Fruit fly (Drosophila melanogaster) whole organism, embryonic: ENCODE data around the gene Cyp310a1.
A peak's percentile ranks its signal among the peaks of the same experiment; 100 is the strongest.

Experiments used
- Atf3 ChIP-seq: fragments of 200-800 bp; sonication (Bioruptor generic); optimal IDR thresholded peaks from 3 replicates; lab custom pipeline; 2016; ENCODE audit warnings: missing biosample characterization, missing genetic modification characterization
- CG10267 ChIP-seq: fragments of 200-800 bp; sonication (Bioruptor generic); optimal IDR thresholded peaks from 2 replicates; lab custom pipeline; 2018; ENCODE audit warnings: missing biosample characterization, mild to moderate bottlenecking, missing genetic modification characterization, moderate library complexity
- CG10462 ChIP-seq: fragments of 200-800 bp; sonication (Bioruptor generic); optimal IDR thresholded peaks from 2 replicates; lab custom pipeline; 2016; ENCODE audit warnings: missing biosample characterization, missing genetic modification characterization
- CG10565 ChIP-seq: fragments of 200-800 bp; sonication (Bioruptor generic); optimal IDR thresholded peaks from 3 replicates; lab custom pipeline; 2016; ENCODE audit warnings: missing biosample characterization, mild to moderate bottlenecking, missing genetic modification characterization
- CG10979 ChIP-seq: fragments of 200-800 bp; sonication (Bioruptor generic); optimal IDR thresholded peaks from 2 replicates; lab custom pipeline; 2018; ENCODE audit warnings: missing biosample characterization, mild to moderate bottlenecking, missing genetic modification characterization, moderate library complexity
- CG12071 ChIP-seq: fragments of 200-800 bp; sonication (Bioruptor generic); optimal IDR thresholded peaks from 3 replicates; lab custom pipeline; 2018; ENCODE audit warnings: missing biosample characterization, mild to moderate bottlenecking, missing genetic modification characterization
- CG12299 ChIP-seq: fragments of 200-800 bp; sonication (Bioruptor generic); optimal IDR thresholded peaks from 2 replicates; lab custom pipeline; 2018; ENCODE audit warnings: missing biosample characterization, mild to moderate bottlenecking, missing genetic modification characterization
- CG14050 ChIP-seq: fragments of 200-800 bp; sonication (Bioruptor generic); IDR thresholded peaks from 3 replicates; pipeline ENCODE4 v1.3.6; 2022; ENCODE audit warnings: missing biosample characterization, missing genetic modification characterization
- CG1602 ChIP-seq: fragments of 200-800 bp; sonication (Bioruptor generic); optimal IDR thresholded peaks from 3 replicates; lab custom pipeline; 2016; ENCODE audit warnings: missing biosample characterization, missing genetic modification characterization
- CG17186 ChIP-seq: fragments of 200-800 bp; sonication (Bioruptor generic); optimal IDR thresholded peaks from 3 replicates; lab custom pipeline; 2017; ENCODE audit warnings: missing biosample characterization, missing genetic modification reagents, missing genetic modification characterization
- CG17361 ChIP-seq: fragments of 200-800 bp; sonication (Bioruptor generic); IDR thresholded peaks from 3 replicates; pipeline ENCODE4 v1.3.6; 2022; ENCODE audit warnings: missing biosample characterization, missing genetic modification characterization
- CG18619 ChIP-seq: fragments of 200-800 bp; sonication (Bioruptor generic); optimal IDR thresholded peaks from 3 replicates; lab custom pipeline; 2017; ENCODE audit warnings: missing biosample characterization, mild to moderate bottlenecking, missing genetic modification characterization
- CG3847 ChIP-seq: fragments of 200-800 bp; sonication (Bioruptor generic); IDR thresholded peaks from 2 replicates; pipeline ENCODE4 v1.3.6; 2022; ENCODE audit warnings: missing biosample characterization, missing genetic modification characterization
- CG4360 ChIP-seq: fragments of 200-800 bp; sonication (Bioruptor generic); IDR thresholded peaks from 2 replicates; pipeline ENCODE4 v1.3.6; 2022; ENCODE audit warnings: missing biosample characterization, missing genetic modification characterization
- CG6272 ChIP-seq: fragments of 200-800 bp; sonication (Bioruptor generic); IDR thresholded peaks from 2 replicates; pipeline ENCODE4 v1.3.6; 2022; ENCODE audit warnings: missing biosample characterization, missing genetic modification characterization
- CG7372 ChIP-seq: fragments of 200-800 bp; sonication (Bioruptor generic); IDR thresholded peaks from 2 replicates; pipeline ENCODE4 v1.3.6; 2022; ENCODE audit warnings: missing biosample characterization, missing genetic modification characterization
- CG7745 ChIP-seq: fragments of 200-800 bp; sonication (Bioruptor generic); optimal IDR thresholded peaks from 2 replicates; lab custom pipeline; 2018; ENCODE audit warnings: missing biosample characterization, mild to moderate bottlenecking, missing genetic modification characterization, moderate library complexity
- CG7786 ChIP-seq: fragments of 200-800 bp; sonication (Bioruptor generic); optimal IDR thresholded peaks from 2 replicates; lab custom pipeline; 2016; ENCODE audit warnings: missing biosample characterization, missing genetic modification characterization
- CG7839 ChIP-seq: fragments of 200-800 bp; sonication (Bioruptor generic); optimal IDR thresholded peaks from 3 replicates; lab custom pipeline; 2018; ENCODE audit warnings: missing biosample characterization, mild to moderate bottlenecking, missing genetic modification characterization, moderate library complexity
- CG8290 ChIP-seq, 3 experiments: fragments of 200-800 bp; sonication (Bioruptor generic); optimal IDR thresholded peaks; 2 replicates each; lab custom pipeline; 2016 to 2019; ENCODE audit warnings: missing biosample characterization in 3 of 3, missing genetic modification characterization in 3 of 3, mild to moderate bottlenecking in 2 of 3, moderate library complexity in 1 of 3
- CG9797 ChIP-seq: fragments of 200-800 bp; sonication (Bioruptor generic); optimal IDR thresholded peaks from 3 replicates; lab custom pipeline; 2018; ENCODE audit warnings: missing biosample characterization, mild to moderate bottlenecking, missing genetic modification characterization
- CHES-1-like ChIP-seq: fragments of 200-800 bp; sonication (Bioruptor generic); optimal IDR thresholded peaks from 2 replicates; lab custom pipeline; 2016; ENCODE audit warnings: missing biosample characterization, missing genetic modification characterization
- Fer1 ChIP-seq: fragments of 200-800 bp; sonication (Bioruptor generic); optimal IDR thresholded peaks from 2 replicates; lab custom pipeline; 2017; ENCODE audit warnings: missing biosample characterization, mild to moderate bottlenecking, missing genetic modification characterization
- HmgZ ChIP-seq: fragments of 200-800 bp; sonication (Bioruptor generic); optimal IDR thresholded peaks from 2 replicates; lab custom pipeline; 2018; ENCODE audit warnings: missing biosample characterization, mild to moderate bottlenecking, missing genetic modification characterization
- Lpt ChIP-seq: fragments of >200 bp; optimal IDR thresholded peaks from 2 replicates; lab custom pipeline; 2018; ENCODE audit warnings: missing biosample characterization, missing genetic modification characterization
- Med ChIP-seq: fragments of 200-800 bp; sonication (Bioruptor generic); peaks from one replicate; lab custom pipeline; 2016; ENCODE audit warnings: missing biosample characterization, missing genetic modification characterization, mild to moderate bottlenecking, inconsistent platforms, moderate library complexity
- Optix ChIP-seq: fragments of 200-800 bp; sonication (Bioruptor generic); IDR thresholded peaks from 3 replicates; pipeline ENCODE4 v1.3.6; 2022; ENCODE audit warnings: missing biosample characterization, missing genetic modification characterization
- Poxn ChIP-seq: fragments of 200-800 bp; sonication (Bioruptor generic); IDR thresholded peaks from 2 replicates; pipeline ENCODE4 v1.3.6; 2022; ENCODE audit warnings: missing biosample characterization, missing genetic modification characterization
- Rfx ChIP-seq: fragments of 200-800 bp; sonication (Bioruptor generic); IDR thresholded peaks from 2 replicates; pipeline ENCODE4 v1.3.6; 2022; ENCODE audit warnings: missing biosample characterization, missing genetic modification characterization
- Sin3A ChIP-seq: fragments of >200 bp; optimal IDR thresholded peaks from 2 replicates; lab custom pipeline; 2018
- bab2 ChIP-seq: fragments of 200-800 bp; sonication (Bioruptor generic); optimal IDR thresholded peaks from 2 replicates; lab custom pipeline; 2016; ENCODE audit warnings: missing biosample characterization, missing genetic modification characterization
- cato ChIP-seq: fragments of 200-800 bp; sonication (Bioruptor generic); optimal IDR thresholded peaks from 2 replicates; lab custom pipeline; 2016; ENCODE audit warnings: missing biosample characterization, missing genetic modification characterization, borderline replicate concordance
- chn ChIP-seq: fragments of 200-800 bp; sonication (Bioruptor generic); optimal IDR thresholded peaks from 2 replicates; lab custom pipeline; 2016; ENCODE audit warnings: missing biosample characterization, missing genetic modification characterization
- dmrt11E ChIP-seq: fragments of 200-800 bp; sonication (Bioruptor generic); optimal IDR thresholded peaks from 3 replicates; lab custom pipeline; 2018; ENCODE audit warnings: missing biosample characterization, mild to moderate bottlenecking, missing genetic modification characterization, moderate library complexity
- inv ChIP-seq: fragments of 200-800 bp; sonication (Bioruptor generic); IDR thresholded peaks from 2 replicates; pipeline ENCODE4 v1.3.6; 2022; ENCODE audit warnings: missing biosample characterization, missing genetic modification characterization; ENCODE audit not compliant: partially characterized antibody
- ken ChIP-seq: fragments of 200-800 bp; sonication (Bioruptor generic); IDR thresholded peaks from 3 replicates; pipeline ENCODE4 v1.3.6; 2022; ENCODE audit warnings: missing biosample characterization, missing genetic modification characterization
- nau ChIP-seq: fragments of 200-800 bp; sonication (Bioruptor generic); optimal IDR thresholded peaks from 3 replicates; lab custom pipeline; 2017; ENCODE audit warnings: missing biosample characterization, mild to moderate bottlenecking, missing genetic modification characterization, missing genetic modification reagents
- nerfin-1 ChIP-seq: fragments of 200-800 bp; sonication (Bioruptor generic); optimal IDR thresholded peaks from 3 replicates; lab custom pipeline; 2019; ENCODE audit warnings: missing biosample characterization, mild to moderate bottlenecking, missing genetic modification characterization, moderate library complexity
- nmo ChIP-seq: fragments of 200-800 bp; sonication (Bioruptor generic); optimal IDR thresholded peaks from 2 replicates; lab custom pipeline; 2018; ENCODE audit warnings: missing biosample characterization, mild to moderate bottlenecking, missing genetic modification characterization, moderate library complexity
- phol ChIP-seq: fragments of 200-800 bp; sonication (Bioruptor generic); optimal IDR thresholded peaks from 3 replicates; lab custom pipeline; 2018; ENCODE audit warnings: missing biosample characterization, mild to moderate bottlenecking, missing genetic modification characterization, moderate library complexity
- pum ChIP-seq: fragments of 200-800 bp; sonication (Bioruptor generic); optimal IDR thresholded peaks from 2 replicates; lab custom pipeline; 2016; ENCODE audit warnings: missing biosample characterization, missing genetic modification characterization
- pzg ChIP-seq: fragments of 200-800 bp; sonication (Bioruptor generic); optimal IDR thresholded peaks from 3 replicates; lab custom pipeline; 2018; ENCODE audit warnings: missing biosample characterization, mild to moderate bottlenecking, missing genetic modification characterization, moderate library complexity
- sim ChIP-seq: fragments of 200-800 bp; sonication (Bioruptor generic); IDR thresholded peaks from 2 replicates; pipeline ENCODE4 v1.3.6; 2022; ENCODE audit warnings: missing biosample characterization, missing genetic modification characterization
- slp2 ChIP-seq: fragments of 200-800 bp; sonication (Bioruptor generic); optimal IDR thresholded peaks from 2 replicates; lab custom pipeline; 2016; ENCODE audit warnings: missing biosample characterization, missing genetic modification characterization
- sug ChIP-seq: fragments of 200-800 bp; optimal IDR thresholded peaks from 2 replicates; lab custom pipeline; 2019; ENCODE audit warnings: missing biosample characterization, mild to moderate bottlenecking, missing genetic modification characterization, moderate library complexity
- tin ChIP-seq: fragments of 200-800 bp; sonication (Bioruptor generic); optimal IDR thresholded peaks from 3 replicates; lab custom pipeline; 2016; ENCODE audit warnings: missing biosample characterization, missing genetic modification characterization
- trem ChIP-seq: fragments of 200-800 bp; optimal IDR thresholded peaks from 3 replicates; lab custom pipeline; 2019; ENCODE audit warnings: missing biosample characterization, mild to moderate bottlenecking, missing genetic modification characterization, moderate library complexity
- usp ChIP-seq: fragments of >200 bp; optimal IDR thresholded peaks from 2 replicates; lab custom pipeline; 2017; ENCODE audit warnings: missing biosample characterization, missing genetic modification characterization
- z ChIP-seq: fragments of 200-800 bp; sonication (Bioruptor generic); IDR thresholded peaks from 3 replicates; pipeline ENCODE4 v1.3.6; 2022; ENCODE audit warnings: missing biosample characterization, missing genetic modification characterization

Cyp310a1 gene

DNA sequence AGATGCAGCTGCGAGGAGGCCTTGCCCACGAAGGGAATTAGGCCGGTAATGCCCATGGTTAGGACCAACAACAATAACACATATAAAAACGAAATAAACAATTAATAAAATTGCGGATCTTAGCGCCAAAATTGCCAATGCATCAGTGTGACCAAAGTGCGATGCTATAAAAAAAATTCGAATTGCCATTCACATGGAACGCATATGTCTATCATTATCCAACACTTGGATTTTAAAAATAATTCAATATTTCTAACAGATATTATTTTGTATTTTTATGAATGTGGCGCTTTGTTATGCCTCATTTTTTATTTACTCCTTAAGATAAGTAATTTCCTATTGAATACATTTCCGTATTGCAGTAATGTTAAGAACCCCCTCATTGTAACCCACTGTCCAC, 29.1 kb upstream of the Cyp310a1 start, which contains the start of gene tos (continued):
- TF ChIP-seq CHES-1-like (GFP tag; lab: Kevin White, UChicago) (no peak), inv (GFP tag; lab: Robert Waterston, UW) (no peak), nmo (GFP tag; lab: Kevin White, UChicago) (peak; percentile 24), sug (tag; lab: Kevin White, UChicago) (no peak), CG7745 (tag; lab: Kevin White, UChicago) (no peak), CG9797 (GFP tag; lab: Kevin White, UChicago) (peak; percentile 60), phol (peak; percentile 26), CG3847 (GFP tag; lab: Robert Waterston, UW) (peak; percentile 61), CG10462 (no peak), Sin3A (lab: Kevin White, UChicago) (peak; percentile 7), tin (GFP tag; lab: Kevin White, UChicago) (no peak), nerfin-1 (tag; lab: Kevin White, UChicago) (no peak), CG7372 (no peak), CG6272 (GFP tag; lab: Robert Waterston, UW) (no peak), nau (GFP tag; lab: Kevin White, UChicago) (no peak), HmgZ (tag; lab: Kevin White, UChicago) (peak; percentile 38)

DNA sequence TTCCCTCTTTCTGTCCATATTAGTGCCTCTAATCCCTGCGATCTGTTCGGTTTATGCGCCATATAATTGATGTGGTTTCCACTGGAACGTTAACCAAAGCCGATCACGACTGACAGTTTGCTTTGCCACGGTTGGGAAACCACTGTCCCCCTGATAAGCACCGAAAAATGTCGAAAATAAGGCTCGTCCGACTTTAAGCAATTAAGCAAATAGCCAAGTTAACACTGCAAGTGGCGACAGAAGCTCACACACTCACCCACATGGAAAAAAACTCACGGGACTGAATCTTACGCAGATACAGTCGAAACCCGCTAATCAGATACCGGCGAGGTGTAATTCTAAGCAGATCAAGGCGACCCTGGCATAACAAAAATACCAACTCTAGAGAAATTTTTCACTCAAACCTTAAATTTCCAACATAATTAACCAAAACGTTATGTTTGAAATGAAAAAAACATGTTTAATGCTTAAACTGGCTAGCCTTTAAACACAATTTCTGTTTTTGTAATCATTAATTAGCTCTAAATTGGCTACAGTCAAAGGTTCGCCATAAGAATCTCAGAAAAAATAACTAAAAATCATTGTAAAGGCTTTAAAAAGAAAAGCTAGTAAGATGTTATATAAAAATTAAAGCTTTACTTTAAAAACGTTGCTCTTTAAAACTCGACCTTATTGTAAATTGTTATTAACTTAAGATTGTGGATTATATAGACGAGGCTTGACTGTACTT, 25.3 kb upstream of the Cyp310a1 start:
- TF ChIP-seq CG7372 = no peak
- no peak for TF ChIP-seq trem (tag; lab: Kevin White, UChicago)
- TF ChIP-seq CG10979 (tag; lab: Kevin White, UChicago) = no peak
- no peak for TF ChIP-seq CG10565
- TF ChIP-seq sim (GFP tag; lab: Robert Waterston, UW) = no peak
- TF ChIP-seq CG12071 = no peak
- TF ChIP-seq CG10462 = no peak
- TF ChIP-seq pzg (GFP tag; lab: Kevin White, UChicago) = no peak
- no peak for TF ChIP-seq CG4360 (GFP tag; lab: Robert Waterston, UW)
- TF ChIP-seq CG17361 = no peak; the same call in 2 of the 3 replicates
- TF ChIP-seq bab2 = no peak
- TF ChIP-seq cato (GFP tag; lab: Kevin White, UChicago) = no peak
- peak; percentile 33 for TF ChIP-seq CG7786
- TF ChIP-seq z (GFP tag; lab: Robert Waterston, UW) = no peak
- no peak for TF ChIP-seq Atf3
- TF ChIP-seq CG14050 (GFP tag; lab: Robert Waterston, UW) = no peak
- TF ChIP-seq usp (GFP tag; lab: Kevin White, UChicago) = no peak
- TF ChIP-seq CG12299 (tag; lab: Kevin White, UChicago) = no peak
- no peak for TF ChIP-seq CG17186 (GFP tag; lab: Kevin White, UChicago)
- peak; percentile 9 for TF ChIP-seq CG18619 (GFP tag; lab: Kevin White, UChicago)
- TF ChIP-seq Poxn = no peak
- no peak for TF ChIP-seq ken
- TF ChIP-seq pum = no peak
- TF ChIP-seq CG10267 (tag; lab: Kevin White, UChicago) = no peak
- no peak for TF ChIP-seq CG7839 (tag; lab: Kevin White, UChicago)
- no peak for TF ChIP-seq Optix
- TF ChIP-seq dmrt11E (tag; lab: Kevin White, UChicago) = no peak
- 0 out of 2 replicates have a peak, but pooled peaks have one; percentile 29 for TF ChIP-seq Rfx (GFP tag; lab: Robert Waterston, UW)
- no peak for TF ChIP-seq Lpt (GFP tag; lab: Kevin White, UChicago)
- TF ChIP-seq Med (GFP tag; lab: Kevin White, UChicago) = peak; percentile 69
- TF ChIP-seq chn (GFP tag; lab: Kevin White, UChicago) = no peak
- TF ChIP-seq CG1602 (GFP tag; lab: Kevin White, UChicago) = no peak
- TF ChIP-seq slp2 (GFP tag; lab: Kevin White, UChicago) = no peak
- TF ChIP-seq Fer1 (GFP tag; lab: Kevin White, UChicago) = peak; percentile 42
- TF ChIP-seq CG8290 (GFP tag; optimal IDR thresholded peaks at IDR 0.05; lab: Kevin White, UChicago) = no peak
- no peak for TF ChIP-seq CG8290 (tag; optimal IDR thresholded peaks at IDR 0.05; lab: Kevin White, UChicago)
